Fruit fly (Drosophila melanogaster) whole organism, embryonic: ENCODE data around the gene Tgt.

ENCODE experiments used
- Ada2b ChIP-seq: fragments of 200-800 bp; sonication (Bioruptor generic); IDR thresholded peaks from 2 replicates; pipeline ENCODE4 v1.3.6; 2022; ENCODE audit warnings: missing biosample characterization, missing genetic modification characterization
- Atf3 ChIP-seq: fragments of 200-800 bp; sonication (Bioruptor generic); optimal IDR thresholded peaks from 3 replicates; lab custom pipeline; 2016; ENCODE audit warnings: missing biosample characterization, missing genetic modification characterization
- BtbVII ChIP-seq: fragments of 200-800 bp; sonication (Bioruptor generic); optimal IDR thresholded peaks from 3 replicates; lab custom pipeline; 2017; ENCODE audit warnings: missing biosample characterization, mild to moderate bottlenecking, missing genetic modification characterization
- CG11504 ChIP-seq: fragments of 200-800 bp; sonication (Bioruptor generic); optimal IDR thresholded peaks from 3 replicates; lab custom pipeline; 2019; ENCODE audit warnings: missing biosample characterization, mild to moderate bottlenecking, missing genetic modification characterization, moderate library complexity
- CG12219 ChIP-seq: fragments of 200-800 bp; sonication (Bioruptor generic); optimal IDR thresholded peaks from 3 replicates; lab custom pipeline; 2018; ENCODE audit warnings: missing biosample characterization, mild to moderate bottlenecking, missing genetic modification characterization
- CG15269 ChIP-seq: fragments of 200-800 bp; sonication (Bioruptor generic); optimal IDR thresholded peaks from 2 replicates; lab custom pipeline; 2018; ENCODE audit warnings: missing biosample characterization, mild to moderate bottlenecking, missing genetic modification characterization, moderate library complexity
- CG17912 ChIP-seq: fragments of 200-800 bp; sonication (Bioruptor generic); optimal IDR thresholded peaks from 2 replicates; lab custom pipeline; 2018; ENCODE audit warnings: missing biosample characterization, mild to moderate bottlenecking, missing genetic modification characterization
- CG2202 ChIP-seq: fragments of 200-800 bp; sonication (Bioruptor generic); optimal IDR thresholded peaks from 2 replicates; lab custom pipeline; 2018; ENCODE audit warnings: missing biosample characterization, mild to moderate bottlenecking, missing genetic modification characterization
- CG30020 ChIP-seq: fragments of 200-800 bp; optimal IDR thresholded peaks from 2 replicates; lab custom pipeline; 2019; ENCODE audit warnings: missing biosample characterization, mild to moderate bottlenecking, missing genetic modification characterization, moderate library complexity
- CG4328 ChIP-seq: fragments of 200-800 bp; sonication (Bioruptor generic); optimal IDR thresholded peaks from 3 replicates; lab custom pipeline; 2017; ENCODE audit warnings: missing biosample characterization, missing genetic modification reagents, missing genetic modification characterization
- CG6254 ChIP-seq: fragments of 200-800 bp; sonication (Bioruptor generic); optimal IDR thresholded peaks from 3 replicates; lab custom pipeline; 2017; ENCODE audit warnings: mild to moderate bottlenecking, missing biosample characterization, missing genetic modification reagents, missing genetic modification characterization
- CG6813 ChIP-seq: fragments of 200-800 bp; sonication (Bioruptor generic); optimal IDR thresholded peaks from 2 replicates; lab custom pipeline; 2017; ENCODE audit warnings: missing biosample characterization, missing genetic modification characterization, mild to moderate bottlenecking, moderate library complexity, missing genetic modification reagents
- CG7987 ChIP-seq: fragments of 200-800 bp; sonication (Bioruptor generic); optimal IDR thresholded peaks from 2 replicates; lab custom pipeline; 2018; ENCODE audit warnings: missing biosample characterization, mild to moderate bottlenecking, missing genetic modification characterization, moderate library complexity
- CG8388 ChIP-seq: fragments of 200-800 bp; sonication (Bioruptor generic); optimal IDR thresholded peaks from 2 replicates; lab custom pipeline; 2019; ENCODE audit warnings: missing biosample characterization, mild to moderate bottlenecking, missing genetic modification characterization, moderate library complexity
- Deaf1 ChIP-seq: fragments of 200-800 bp; optimal IDR thresholded peaks from 3 replicates; lab custom pipeline; 2019; ENCODE audit warnings: missing biosample characterization, mild to moderate bottlenecking, missing genetic modification characterization, moderate library complexity
- E2f1 ChIP-seq: fragments of 200-800 bp; sonication (Bioruptor generic); IDR thresholded peaks from 2 replicates; pipeline ENCODE4 v1.3.6; 2022; ENCODE audit warnings: missing biosample characterization, missing genetic modification characterization
- GATAe ChIP-seq: fragments of 200-800 bp; sonication (Bioruptor generic); conservative IDR thresholded peaks from 2 replicates; pipeline ENCODE4 v1.3.6; 2022; ENCODE audit warnings: missing biosample characterization, missing genetic modification characterization
- HHEX ChIP-seq: fragments of 200-800 bp; sonication (Bioruptor generic); optimal IDR thresholded peaks from 3 replicates; lab custom pipeline; 2017; ENCODE audit warnings: missing biosample characterization, mild to moderate bottlenecking, missing genetic modification characterization, missing genetic modification reagents
- HLH4C ChIP-seq: fragments of 200-800 bp; sonication (Bioruptor generic); IDR thresholded peaks from 3 replicates; pipeline ENCODE4 v1.3.6; 2022; ENCODE audit warnings: missing biosample characterization, missing genetic modification characterization; ENCODE audit not compliant: partially characterized antibody
- Hr39 ChIP-seq: fragments of >200 bp; optimal IDR thresholded peaks from 2 replicates; lab custom pipeline; 2017
- Lhr ChIP-seq: fragments of 200-800 bp; sonication (Bioruptor generic); optimal IDR thresholded peaks from 3 replicates; lab custom pipeline; 2017; ENCODE audit warnings: mild to moderate bottlenecking, missing biosample characterization, missing genetic modification reagents, missing genetic modification characterization
- Mes4 ChIP-seq: fragments of 200-800 bp; sonication (Bioruptor generic); optimal IDR thresholded peaks from 2 replicates; lab custom pipeline; 2016; ENCODE audit warnings: missing biosample characterization, missing genetic modification characterization
- Opbp ChIP-seq: fragments of 200-800 bp; sonication (Bioruptor generic); IDR thresholded peaks from 3 replicates; pipeline ENCODE4 v1.3.6; 2022; ENCODE audit warnings: missing biosample characterization, missing genetic modification characterization; ENCODE audit not compliant: partially characterized antibody
- Ptx1 ChIP-seq: fragments of 200-800 bp; sonication (Bioruptor generic); IDR thresholded peaks from 2 replicates; pipeline ENCODE4 v1.3.6; 2022; ENCODE audit warnings: missing biosample characterization, missing genetic modification characterization
- Ssrp ChIP-seq: fragments of 200-800 bp; sonication (Bioruptor generic); optimal IDR thresholded peaks from 2 replicates; lab custom pipeline; 2018; ENCODE audit warnings: missing biosample characterization, mild to moderate bottlenecking, missing genetic modification characterization, moderate library complexity
- Stat92E ChIP-seq, 3 experiments: fragments of >200 bp in 2 of 3; fragments of 200-800 bp in 1 of 3; sonication (Bioruptor generic) in 1 of 3; optimal IDR thresholded peaks; 2 replicates each; lab custom pipeline; 2017 to 2019; ENCODE audit warnings: missing biosample characterization in 3 of 3, missing genetic modification characterization in 3 of 3, mild to moderate bottlenecking in 1 of 3, moderate library complexity in 1 of 3
- bcd ChIP-seq: fragments of 200-800 bp; sonication (Bioruptor generic); optimal IDR thresholded peaks from 2 replicates; lab custom pipeline; 2017; ENCODE audit warnings: missing biosample characterization, mild to moderate bottlenecking, missing genetic modification characterization
- br ChIP-seq: fragments of >200 bp; optimal IDR thresholded peaks from 2 replicates; lab custom pipeline; 2017
- crp ChIP-seq, 2 experiments: fragments of 200-800 bp; sonication (Bioruptor generic); optimal IDR thresholded peaks; 2 replicates in 1 of 2; 3 replicates in 1 of 2; lab custom pipeline; 2017; ENCODE audit warnings: missing biosample characterization in 2 of 2, missing genetic modification characterization in 2 of 2, mild to moderate bottlenecking in 1 of 2, moderate library complexity in 1 of 2
- cwo ChIP-seq: fragments of 200-800 bp; sonication (Bioruptor generic); optimal IDR thresholded peaks from 3 replicates; lab custom pipeline; 2017; ENCODE audit warnings: missing biosample characterization, missing genetic modification characterization, mild to moderate bottlenecking, moderate library complexity, missing genetic modification reagents
- da ChIP-seq: fragments of 200-800 bp; sonication (Bioruptor generic); optimal IDR thresholded peaks from 2 replicates; lab custom pipeline; 2016; ENCODE audit warnings: missing biosample characterization, missing genetic modification characterization
- danr ChIP-seq: fragments of 200-800 bp; sonication (Bioruptor generic); IDR thresholded peaks from 2 replicates; pipeline ENCODE4 v1.3.6; 2022; ENCODE audit warnings: missing biosample characterization, missing genetic modification characterization
- emc ChIP-seq: fragments of 200-800 bp; sonication (Bioruptor generic); optimal IDR thresholded peaks from 2 replicates; lab custom pipeline; 2016; ENCODE audit warnings: missing biosample characterization, missing genetic modification characterization
- gfzf ChIP-seq: fragments of 200-800 bp; sonication (Bioruptor generic); optimal IDR thresholded peaks from 2 replicates; lab custom pipeline; 2016; ENCODE audit warnings: missing biosample characterization, mild to moderate bottlenecking, missing genetic modification characterization, moderate library complexity
- grau ChIP-seq: fragments of 200-800 bp; optimal IDR thresholded peaks from 3 replicates; lab custom pipeline; 2019; ENCODE audit warnings: missing biosample characterization, mild to moderate bottlenecking, missing genetic modification characterization, moderate library complexity
- gsb-n ChIP-seq: fragments of 200-800 bp; sonication (Bioruptor generic); optimal IDR thresholded peaks from 3 replicates; lab custom pipeline; 2018; ENCODE audit warnings: missing biosample characterization, mild to moderate bottlenecking, missing genetic modification characterization
- her ChIP-seq: fragments of 200-800 bp; sonication (Bioruptor generic); optimal IDR thresholded peaks from 2 replicates; lab custom pipeline; 2016; ENCODE audit warnings: missing biosample characterization, missing genetic modification characterization
- ind ChIP-seq: fragments of 200-800 bp; sonication (Bioruptor generic); optimal IDR thresholded peaks from 3 replicates; lab custom pipeline; 2016; ENCODE audit warnings: missing biosample characterization, missing genetic modification characterization
- kah ChIP-seq: fragments of 200-800 bp; sonication (Bioruptor generic); optimal IDR thresholded peaks from 2 replicates; lab custom pipeline; 2018; ENCODE audit warnings: missing biosample characterization, mild to moderate bottlenecking, missing genetic modification characterization
- kay ChIP-seq: fragments of 200-800 bp; sonication (Bioruptor generic); optimal IDR thresholded peaks from 2 replicates; lab custom pipeline; 2016; ENCODE audit warnings: missing biosample characterization, missing genetic modification characterization
- lbe ChIP-seq: fragments of 200-800 bp; sonication (Bioruptor generic); optimal IDR thresholded peaks from 2 replicates; lab custom pipeline; 2016; ENCODE audit warnings: missing biosample characterization, mild to moderate bottlenecking, missing genetic modification characterization
- lola ChIP-seq, 3 experiments: fragments of >200 bp in 2 of 3; fragments of 200-800 bp in 1 of 3; sonication (Bioruptor generic) in 1 of 3; optimal IDR thresholded peaks; 2 replicates each; lab custom pipeline; 2017 to 2019; ENCODE audit warnings: missing biosample characterization in 3 of 3, missing genetic modification characterization in 3 of 3, mild to moderate bottlenecking in 1 of 3, moderate library complexity in 1 of 3
- nom ChIP-seq: fragments of 200-800 bp; sonication (Bioruptor generic); optimal IDR thresholded peaks from 2 replicates; lab custom pipeline; 2017; ENCODE audit warnings: missing biosample characterization, missing genetic modification characterization, mild to moderate bottlenecking, moderate library complexity, missing genetic modification reagents
- pb ChIP-seq: fragments of 200-800 bp; sonication (Bioruptor generic); optimal IDR thresholded peaks from 3 replicates; lab custom pipeline; 2016; ENCODE audit warnings: missing biosample characterization, missing genetic modification characterization
- row ChIP-seq: fragments of 200-800 bp; sonication (Bioruptor generic); IDR thresholded peaks from 3 replicates; pipeline ENCODE4 v1.3.6; 2022; ENCODE audit warnings: missing biosample characterization, missing genetic modification characterization
- sima ChIP-seq: fragments of 200-800 bp; sonication (Bioruptor generic); optimal IDR thresholded peaks from 2 replicates; lab custom pipeline; 2016; ENCODE audit warnings: missing biosample characterization, missing genetic modification characterization
- slp2 ChIP-seq: fragments of 200-800 bp; sonication (Bioruptor generic); optimal IDR thresholded peaks from 2 replicates; lab custom pipeline; 2016; ENCODE audit warnings: missing biosample characterization, missing genetic modification characterization
- tgo ChIP-seq: fragments of 200-800 bp; sonication (Bioruptor generic); IDR thresholded peaks from 3 replicates; pipeline ENCODE4 v1.3.6; 2022; ENCODE audit warnings: missing biosample characterization, missing genetic modification characterization
- trh ChIP-seq: fragments of 200-800 bp; sonication (Bioruptor generic); optimal IDR thresholded peaks from 2 replicates; lab custom pipeline; 2016; ENCODE audit warnings: missing biosample characterization, missing genetic modification characterization
- zen ChIP-seq: fragments of 200-800 bp; sonication (Bioruptor generic); optimal IDR thresholded peaks from 3 replicates; lab custom pipeline; 2018; ENCODE audit warnings: missing biosample characterization, mild to moderate bottlenecking, missing genetic modification characterization, moderate library complexity

Tgt gene

dm6 chr2L:1217892-1218473 is 34.1 kb downstream of the Tgt start (continued):
- no peak for TF ChIP-seq emc (GFP tag; lab: Kevin White, UChicago)
- no peak for TF ChIP-seq grau (tag; lab: Kevin White, UChicago)
- TF ChIP-seq gsb-n: no peak
- TF ChIP-seq Hr39: no peak
- TF ChIP-seq GATAe (GFP tag; lab: Robert Waterston, UW): no peak; the same call in 1 of the 2 replicates
- no peak for TF ChIP-seq pb
- TF ChIP-seq da (GFP tag; lab: Kevin White, UChicago): no peak
- TF ChIP-seq Mes4 (GFP tag; lab: Kevin White, UChicago): no peak
- TF ChIP-seq lola (GFP tag; optimal IDR thresholded peaks at IDR 0.05; lab: Kevin White, UChicago): no peak
- TF ChIP-seq CG12219: no peak
- TF ChIP-seq trh: no peak
- TF ChIP-seq gfzf (GFP tag; lab: Kevin White, UChicago): no peak
- TF ChIP-seq CG6254 (GFP tag; lab: Kevin White, UChicago): no peak
- no peak for TF ChIP-seq BtbVII
- TF ChIP-seq ind (GFP tag; lab: Kevin White, UChicago): no peak
- TF ChIP-seq E2f1 (GFP tag; lab: Robert Waterston, UW): peak; percentile 6; the same call in 1 of the 2 replicates
- TF ChIP-seq kay (GFP tag; lab: Kevin White, UChicago): no peak
- TF ChIP-seq slp2 (GFP tag; lab: Kevin White, UChicago): no peak
- no peak for TF ChIP-seq danr (GFP tag; lab: Robert Waterston, UW)
- TF ChIP-seq Lhr (GFP tag; lab: Kevin White, UChicago): no peak
- no peak for TF ChIP-seq CG2202 (tag; lab: Kevin White, UChicago)
- TF ChIP-seq CG11504 (tag; lab: Kevin White, UChicago): no peak
- no peak for TF ChIP-seq crp (GFP tag; optimal IDR thresholded peaks at IDR 0.05; lab: Kevin White, UChicago)
- TF ChIP-seq nom: no peak
- peak; percentile 82 for TF ChIP-seq row (GFP tag; lab: Robert Waterston, UW)
- no peak for TF ChIP-seq zen (tag; lab: Kevin White, UChicago)
- no peak for TF ChIP-seq Stat92E (GFP tag; optimal IDR thresholded peaks at IDR 0.05; lab: Kevin White, UChicago)
- TF ChIP-seq Deaf1: no peak
- no peak for TF ChIP-seq lbe (GFP tag; lab: Kevin White, UChicago)
- TF ChIP-seq sima: no peak
- no peak for TF ChIP-seq Atf3
- TF ChIP-seq HHEX (GFP tag; lab: Kevin White, UChicago): no peak
- no peak for TF ChIP-seq kah (GFP tag; lab: Kevin White, UChicago)
- no peak for TF ChIP-seq Ssrp (tag; lab: Kevin White, UChicago)
- TF ChIP-seq CG30020 (tag; lab: Kevin White, UChicago): no peak
- TF ChIP-seq CG17912 (GFP tag; lab: Kevin White, UChicago): no peak
- TF ChIP-seq HLH4C (GFP tag; lab: Robert Waterston, UW): no peak
- no peak for TF ChIP-seq CG8388 (GFP tag; lab: Kevin White, UChicago)
- TF ChIP-seq Ptx1 (GFP tag; lab: Robert Waterston, UW): 0 out of 2 replicates have a peak, but pooled peaks have one; percentile 20
- no peak for TF ChIP-seq CG7987 (GFP tag; lab: Kevin White, UChicago)
- TF ChIP-seq Ada2b (GFP tag; lab: Robert Waterston, UW): no peak
- no peak for TF ChIP-seq cwo (GFP tag; lab: Kevin White, UChicago)
- no peak for TF ChIP-seq her (GFP tag; lab: Kevin White, UChicago)
- TF ChIP-seq CG15269 (tag; lab: Kevin White, UChicago): peak; percentile 48
- peak; percentile 24; the same call in 1 of the 3 replicates for TF ChIP-seq tgo (GFP tag; lab: Robert Waterston, UW)
- TF ChIP-seq Opbp (GFP tag; lab: Robert Waterston, UW): no peak
- TF ChIP-seq CG4328: no peak
- TF ChIP-seq br (lab: Kevin White, UChicago): no peak
- TF ChIP-seq bcd (GFP tag; lab: Kevin White, UChicago): no peak
- no peak for TF ChIP-seq CG6813 (GFP tag; lab: Kevin White, UChicago)
